Fruit fly (Drosophila melanogaster): Measurements from ENCODE around the gene eIF4EHP.

DNA sequence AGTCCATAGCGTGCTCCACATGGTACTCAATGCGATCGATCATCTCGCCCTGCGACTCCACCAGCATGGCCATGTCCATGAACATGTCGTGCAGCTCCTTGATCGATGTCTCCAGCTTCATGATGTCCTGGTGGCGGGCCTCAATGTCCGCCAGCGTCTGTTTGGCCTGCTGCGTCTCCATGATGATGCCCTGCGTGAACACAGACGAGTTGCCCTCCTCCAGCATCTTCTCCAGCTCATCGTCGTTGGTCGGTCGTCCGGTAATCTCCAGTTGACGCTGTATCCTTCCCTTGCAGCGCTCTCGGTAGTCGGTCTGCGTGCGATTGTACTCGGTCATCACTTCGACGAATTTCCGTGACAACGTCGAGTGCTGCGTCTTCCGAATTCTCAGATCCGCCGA is 5.1 kb downstream of the eIF4EHP start:
- TF ChIP-seq Mad (GFP tag; optimal IDR thresholded peaks at IDR 0.05) (no peak), run (tag; optimal IDR thresholded peaks at IDR 0.05) (no peak), CkIIα-i1 (GFP tag; IDR thresholded peaks at IDR 0.05) (no peak), z (GFP tag; IDR thresholded peaks at IDR 0.05) (no peak), CG10654 (GFP tag; optimal IDR thresholded peaks at IDR 0.05) (no peak)
